Worm (Caenorhabditis elegans): ENCODE measurements around the gene fem-1.
"Not testable (repeated sequence)": the region's sequence is repeated elsewhere in the genome, so short reads cannot be mapped to it uniquely, and the experiment has no call there.

Gene fem-1

ce11 chrIV:5492196-5492595, 45.6 kb downstream of the fem-1 start:
- TF ChIP-seq aly-2 (tag; optimal IDR thresholded peaks at IDR 0.05) (no peak), nhr-77 (tag; optimal IDR thresholded peaks at IDR 0.05) (no peak), ama-1 (optimal IDR thresholded peaks at IDR 0.05) (no peak), unc-39 (tag; optimal IDR thresholded peaks at IDR 0.05) (no peak), lin-15B (tag; optimal IDR thresholded peaks at IDR 0.05) (no peak), nhr-43 (tag; optimal IDR thresholded peaks at IDR 0.05; ENCODE audit: poor library complexity, severe bottlenecking) (no peak), fkh-2 (tag; optimal IDR thresholded peaks at IDR 0.05) (no peak), pqm-1 (tag; optimal IDR thresholded peaks at IDR 0.05) (no peak), ceh-82 (tag; optimal IDR thresholded peaks at IDR 0.05) (no peak), pha-4 (tag; optimal IDR thresholded peaks at IDR 0.05) (no peak), zag-1 (tag; optimal IDR thresholded peaks at IDR 0.05) (no peak), nhr-25 (tag; optimal IDR thresholded peaks at IDR 0.05) (no peak), nhr-67 (tag; optimal IDR thresholded peaks at IDR 0.05) (no peak), jun-1 (tag; optimal IDR thresholded peaks at IDR 0.05) (no peak), skn-1 (tag; optimal IDR thresholded peaks at IDR 0.05) (no peak)

- TF ChIP-seq fkh-10 (GFP tag; optimal IDR thresholded peaks at IDR 0.05); egl-5 (tag; optimal IDR thresholded peaks at IDR 0.05); lin-15B (tag; optimal IDR thresholded peaks at IDR 0.05): not testable (repeated sequence)
Observed at ce11 chrIV:5491054-5491453, 46.7 kb downstream of the fem-1 start, which contains the start of gene B0273.115. TSS of gene B0273.115 (minus strand) at chrIV:5491154.

- TF ChIP-seq zag-1, tbx-2, pha-4 (tag; optimal IDR thresholded peaks at IDR 0.05): not testable (repeated sequence)
Observed at ce11 chrIV:5486208-5486731, 51.5 kb downstream of the fem-1 start, which contains the start of the genes snpc-3.1 and puf-7. TSS of gene snpc-3.1 (minus strand) at chrIV:5486258. TSS of gene puf-7 (plus strand) at chrIV:5486713.
